Worm (Caenorhabditis elegans): ENCODE data around the gene srh-184.

DNA sequence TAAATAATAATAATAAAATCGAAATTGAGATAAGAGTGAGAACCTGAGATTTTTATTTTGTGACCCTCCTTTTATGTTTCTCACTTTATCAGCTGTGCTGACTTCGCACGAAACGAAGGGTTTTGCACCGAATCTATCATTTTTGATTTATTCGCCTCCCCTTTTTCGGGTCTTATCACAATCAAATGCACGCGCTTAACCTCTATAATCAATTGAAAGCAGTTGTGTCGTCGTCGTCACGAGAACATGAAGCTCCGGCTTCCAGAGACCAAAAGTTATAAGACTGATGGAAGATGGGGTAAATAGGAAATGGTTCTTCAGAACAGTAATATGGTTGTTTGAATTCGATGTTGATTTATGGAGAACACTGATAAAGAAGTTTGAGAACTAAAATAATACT, 3.2 kb upstream of the srh-184 start, which contains the start of gene D1054.18:
- no peak for TF ChIP-seq tab-1 (GFP tag; IDR thresholded peaks at IDR 0.05)
- TF ChIP-seq ref-1 (GFP tag; conservative IDR thresholded peaks at IDR 0.05): no peak

Measured in whole organism, midembryonic.